Worm (Caenorhabditis elegans): ENCODE results near the gene ppm-1.G.
A peak's percentile ranks its signal among the peaks of the same experiment; 100 is the strongest.

The ppm-1.G gene

ce11 chrIII:793595-793994 is 10.1 kb downstream of the ppm-1.G start, which contains the start of gene snt-2 (continued):
- TF ChIP-seq aly-2 (tag; optimal IDR thresholded peaks at IDR 0.05) (peak; percentile 19), efl-1 (optimal IDR thresholded peaks at IDR 0.05) (peak; percentile 84 to 86), efl-1 (GFP tag; optimal IDR thresholded peaks at IDR 0.05 in 1 of 2) (peak; percentile 82 to 97), fkh-8 (tag; optimal IDR thresholded peaks at IDR 0.05) (peak; percentile 84), snpc-4 (tag; optimal IDR thresholded peaks at IDR 0.05) (peak; percentile 43), nhr-12 (tag; optimal IDR thresholded peaks at IDR 0.05) (no peak), unc-30 (tag; optimal IDR thresholded peaks at IDR 0.05) (no peak), nhr-90 (tag; optimal IDR thresholded peaks at IDR 0.05; ENCODE audit: poor library complexity) (peak; percentile 76), efl-3 (GFP tag; optimal IDR thresholded peaks at IDR 0.05) (no peak), pag-3 (tag; optimal IDR thresholded peaks at IDR 0.05; ENCODE audit: borderline replicate concordance, insufficient read depth) (no peak)

DNA sequence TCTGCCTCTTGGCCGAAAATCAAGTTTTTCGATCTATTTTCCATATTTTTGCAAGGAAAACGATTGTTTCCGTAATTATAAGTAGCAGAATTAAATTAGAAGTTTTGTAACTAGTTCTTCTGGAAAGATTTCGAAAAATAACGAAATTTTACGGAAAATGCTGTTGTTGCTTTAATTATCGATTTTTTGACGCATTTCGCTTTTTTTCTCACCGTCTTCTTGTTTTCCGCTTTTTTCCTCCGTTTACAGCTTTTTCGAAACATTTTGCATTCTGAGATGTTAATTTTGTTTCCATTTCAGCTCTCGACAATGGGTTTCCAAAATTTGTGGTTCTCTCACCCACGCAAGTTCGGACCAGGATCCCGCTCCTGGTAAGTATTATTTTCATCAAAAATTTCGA is 10.5 kb downstream of the ppm-1.G start, which contains the start of gene rps-29:
TSS of gene rps-29 (plus strand) at position 301 of the 400 bp plus-strand sequence.
- TF ChIP-seq nhr-85 (tag) = peak; percentile 11
- TF ChIP-seq pax-3 (tag; optimal IDR thresholded peaks at IDR 0.05) = no peak
- peak; percentile 40 for TF ChIP-seq irx-1 (tag; optimal IDR thresholded peaks at IDR 0.05)

ce11 chrIII:794984-795596 is 11.6 kb downstream of the ppm-1.G start, which contains the start of gene trpp-11:
Gene trpp-11, plus strand, starts transcription at chrIII:795136.
- peak in 1 of 2 experiments; percentile 24 for TF ChIP-seq lsy-2 (tag; optimal IDR thresholded peaks at IDR 0.05)
- TF ChIP-seq blmp-1 (tag; optimal IDR thresholded peaks at IDR 0.05) = no peak

DNA sequence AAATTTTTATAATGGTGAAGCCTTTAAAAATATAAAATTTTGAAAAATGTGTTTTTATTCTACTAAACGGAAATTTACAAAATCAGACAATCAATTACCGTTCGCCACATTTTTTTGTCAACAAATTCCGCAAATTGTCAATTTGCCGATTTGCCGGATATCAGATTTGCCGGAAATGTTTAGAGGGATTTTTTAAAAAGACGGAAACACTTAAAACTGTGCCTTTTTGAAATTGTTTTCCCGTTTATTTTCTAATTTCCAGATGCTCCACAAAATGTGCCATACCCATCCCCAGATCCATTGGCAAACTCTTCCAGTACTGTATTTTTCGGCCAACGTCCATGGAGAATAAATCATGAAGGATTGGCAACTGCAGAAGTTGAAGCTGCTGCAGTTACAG is 14.0 kb downstream of the ppm-1.G start:
- TF ChIP-seq efl-1 (optimal IDR thresholded peaks at IDR 0.05) (no peak), efl-1 (GFP tag; optimal IDR thresholded peaks at IDR 0.05 in 1 of 2) (peak in 1 of 2 experiments; percentile 53), ztf-11 (tag; optimal IDR thresholded peaks at IDR 0.05) (no peak)

ce11 chrIII:802041-802440 is 18.5 kb downstream of the ppm-1.G start:
- TF ChIP-seq fkh-10 (GFP tag; optimal IDR thresholded peaks at IDR 0.05) (peak; percentile 9), nhr-47 (tag; optimal IDR thresholded peaks at IDR 0.05) (peak; percentile 22), ceh-8 (GFP tag; optimal IDR thresholded peaks at IDR 0.05) (peak; percentile 80), lin-35 (GFP tag; optimal IDR thresholded peaks at IDR 0.05) (no peak), nhr-71 (tag; optimal IDR thresholded peaks at IDR 0.05) (peak; percentile 52), hlh-17 (GFP tag; optimal IDR thresholded peaks at IDR 0.05; ENCODE audit: borderline replicate concordance) (no peak), fkh-8 (tag; optimal IDR thresholded peaks at IDR 0.05) (peak; percentile 23), fkh-4 (tag; optimal IDR thresholded peaks at IDR 0.05; ENCODE audit: borderline replicate concordance) (no peak)

- TF ChIP-seq mab-9 (GFP tag; IDR thresholded peaks at IDR 0.05) (no peak), lin-39 (tag; optimal IDR thresholded peaks at IDR 0.05) (no peak), jun-1 (tag; optimal IDR thresholded peaks at IDR 0.05) (no peak), lin-13 (GFP tag; optimal IDR thresholded peaks at IDR 0.05) (no peak)
These were observed 28.0 kb downstream of the ppm-1.G start, which contains the start of gene daf-7 for ce11 chrIII:811544-811943. Gene daf-7, plus strand, starts transcription at chrIII:811844.

- no peak for TF ChIP-seq rnt-1 (tag; optimal IDR thresholded peaks at IDR 0.05)
These were observed 32.3 kb downstream of the ppm-1.G start, which contains the start of gene dac-1 for ce11 chrIII:815845-816244. Gene dac-1, plus strand, starts transcription at chrIII:816145.

Measured in whole organism, L1 larva.